Worm (Caenorhabditis elegans) whole organism, L4 larva: Measurements from ENCODE around the gene T04C12.1.

ENCODE experiments used
- R02D3.7 ChIP-seq: fragments of 150-350 bp; sonication (generic microtip); optimal IDR thresholded peaks from 3 replicates; lab custom pipeline; 2014; ENCODE audit warnings: missing biosample characterization, missing genetic modification characterization
- Y5F2A.4 ChIP-seq: fragments of 200-800 bp; sonication (Bioruptor generic); optimal IDR thresholded peaks from 2 replicates; lab custom pipeline; 2018; ENCODE audit warnings: mild to moderate bottlenecking, missing genetic modification characterization, missing compliant biosample characterization
- ama-1 ChIP-seq: fragments of 150-350 bp; optimal IDR thresholded peaks from 2 replicates; lab custom pipeline; 2014; ENCODE audit warnings: inconsistent platforms, mixed read lengths
- ceh-62 ChIP-seq: sonication (generic microtip); optimal IDR thresholded peaks from 2 replicates; lab custom pipeline; 2017; ENCODE audit warnings: missing biosample characterization, missing genetic modification characterization
- cey-2 ChIP-seq: sonication (generic microtip); optimal IDR thresholded peaks from 3 replicates; lab custom pipeline; 2017; ENCODE audit warnings: missing genetic modification characterization, mild to moderate bottlenecking, missing compliant biosample characterization, antibody characterized with exemption, borderline replicate concordance; ENCODE audit not compliant: insufficient read depth
- dmd-9 ChIP-seq: fragments of 200-800 bp; sonication (Bioruptor generic); IDR thresholded peaks from 2 replicates; pipeline ENCODE4 v1.3.6; 2022; ENCODE audit warnings: missing genetic modification reagents, missing genetic modification characterization, missing compliant biosample characterization
- gei-8 ChIP-seq: fragments of 200-800 bp; sonication (Bioruptor generic); optimal IDR thresholded peaks from 2 replicates; lab custom pipeline; 2018; ENCODE audit warnings: mild to moderate bottlenecking, missing genetic modification characterization, missing compliant biosample characterization
- php-3 ChIP-seq: fragments of 200-800 bp; sonication (Bioruptor generic); IDR thresholded peaks from 2 replicates; pipeline ENCODE4 v1.3.6; 2022; ENCODE audit warnings: missing genetic modification reagents, missing genetic modification characterization, missing compliant biosample characterization
- saeg-2 ChIP-seq: fragments of 200-800 bp; sonication (Bioruptor generic); IDR thresholded peaks from 2 replicates; pipeline ENCODE4 v1.3.6; 2022; ENCODE audit warnings: missing genetic modification reagents, missing genetic modification characterization, missing compliant biosample characterization
- snpc-4 ChIP-seq: fragments of 150-350 bp; optimal IDR thresholded peaks from 2 replicates; lab custom pipeline; 2014; ENCODE audit warnings: missing biosample characterization, missing genetic modification characterization
- tag-97 ChIP-seq: fragments of 200-800 bp; sonication (Bioruptor generic); IDR thresholded peaks from 2 replicates; pipeline ENCODE4 v1.3.6; 2022; ENCODE audit warnings: missing genetic modification characterization, missing compliant biosample characterization
- tra-1 ChIP-seq: fragments of 200-800 bp; sonication (Bioruptor generic); IDR thresholded peaks from 2 replicates; pipeline ENCODE4 v1.3.6; 2022; ENCODE audit warnings: missing genetic modification reagents, missing genetic modification characterization, missing compliant biosample characterization
- unc-62 ChIP-seq, 3 experiments: fragments of 150-350 bp in 1 of 3; sonication (generic microtip); optimal IDR thresholded peaks in 2 of 3; peaks in 1 of 3; 1 replicate in 1 of 3; 2 replicates in 2 of 3; lab custom pipeline; 2014 to 2017; ENCODE audit warnings: missing biosample characterization in 3 of 3, missing genetic modification characterization in 3 of 3, missing genetic modification reagents in 3 of 3, missing genotype in 1 of 3

The T04C12.1 gene

ce11 chrV:11009124-11009524 lies 49.9 kb downstream of the T04C12.1 start (continued):
- TF ChIP-seq tra-1 (GFP tag; lab: Robert Waterston, UW) (peak; percentile 78), php-3 (GFP tag; lab: Robert Waterston, UW) (peak; percentile 45; the same call in 1 of the 2 replicates), tag-97 (GFP tag; lab: Robert Waterston, UW) (no peak), Y5F2A.4 (GFP tag; lab: Kevin White, UChicago) (no peak), cey-2 (no peak), ama-1 (lab: Kevin White, UChicago) (no peak), unc-62 (GFP tag; optimal IDR thresholded peaks at IDR 0.05 in 1 of 2; lab: Kevin White, UChicago) (peak in 1 of 2 experiments; percentile 5), unc-62 (tag; optimal IDR thresholded peaks at IDR 0.05; lab: Kevin White, UChicago) (no peak), saeg-2 (GFP tag; lab: Robert Waterston, UW) (no peak), gei-8 (no peak), snpc-4 (tag; lab: Kevin White, UChicago) (no peak), R02D3.7 (tag; lab: Kevin White, UChicago) (no peak), ceh-62 (tag; lab: Kevin White, UChicago) (no peak), dmd-9 (no peak)
